Fruit fly (Drosophila melanogaster) whole organism, adult: ENCODE results near the gene Swt1.

ENCODE experiments used
- CG11617 ChIP-seq: fragments of 200-800 bp; sonication (Bioruptor generic); optimal IDR thresholded peaks from 2 replicates; lab custom pipeline; 2017; ENCODE audit warnings: mild to moderate bottlenecking, missing biosample characterization, missing genetic modification reagents, missing genetic modification characterization
- CG12768 ChIP-seq: fragments of 200-800 bp; sonication (Bioruptor generic); optimal IDR thresholded peaks from 2 replicates; lab custom pipeline; 2017; ENCODE audit warnings: missing biosample characterization, missing genetic modification characterization, mild to moderate bottlenecking, moderate library complexity, missing genetic modification reagents
- CG14711 ChIP-seq: fragments of 200-800 bp; sonication (Bioruptor generic); optimal IDR thresholded peaks from 2 replicates; lab custom pipeline; 2018; ENCODE audit warnings: missing biosample characterization, mild to moderate bottlenecking, missing genetic modification characterization, moderate library complexity
- CG5204 ChIP-seq: fragments of 200-800 bp; sonication (Bioruptor generic); optimal IDR thresholded peaks from 2 replicates; lab custom pipeline; 2016; ENCODE audit warnings: missing biosample characterization, missing genetic modification characterization
- CG7045 ChIP-seq: fragments of 200-800 bp; sonication (Bioruptor generic); optimal IDR thresholded peaks from 2 replicates; lab custom pipeline; 2017; ENCODE audit warnings: missing biosample characterization, mild to moderate bottlenecking, missing genetic modification characterization
- Clk ChIP-seq: fragments of 200-800 bp; sonication (Bioruptor generic); optimal IDR thresholded peaks from 2 replicates; lab custom pipeline; 2017; ENCODE audit warnings: missing biosample characterization, missing genetic modification characterization
- Hr96 ChIP-seq: fragments of 200-800 bp; sonication (Bioruptor generic); optimal IDR thresholded peaks from 2 replicates; lab custom pipeline; 2016; ENCODE audit warnings: missing biosample characterization, missing genetic modification characterization
- bab1 ChIP-seq: fragments of 200-800 bp; sonication (Bioruptor generic); optimal IDR thresholded peaks from 3 replicates; lab custom pipeline; 2019; ENCODE audit warnings: missing biosample characterization, mild to moderate bottlenecking, missing genetic modification characterization, moderate library complexity
- cnc ChIP-seq, 2 experiments: fragments of >200 bp; optimal IDR thresholded peaks; 2 replicates each; lab custom pipeline; 2017
- kay ChIP-seq: fragments of 200-800 bp; sonication (Bioruptor generic); peaks from one replicate; lab custom pipeline; 2016; ENCODE audit warnings: missing biosample characterization, missing genetic modification characterization, borderline replicate concordance
- pad ChIP-seq: fragments of 200-800 bp; sonication (Bioruptor generic); optimal IDR thresholded peaks from 3 replicates; lab custom pipeline; 2017; ENCODE audit warnings: missing biosample characterization, missing genetic modification characterization, mild to moderate bottlenecking, moderate library complexity, missing genetic modification reagents
- tj ChIP-seq: fragments of 200-800 bp; sonication (Bioruptor generic); optimal IDR thresholded peaks from 3 replicates; lab custom pipeline; 2017; ENCODE audit warnings: missing biosample characterization, mild to moderate bottlenecking, missing genetic modification characterization, moderate library complexity

DNA sequence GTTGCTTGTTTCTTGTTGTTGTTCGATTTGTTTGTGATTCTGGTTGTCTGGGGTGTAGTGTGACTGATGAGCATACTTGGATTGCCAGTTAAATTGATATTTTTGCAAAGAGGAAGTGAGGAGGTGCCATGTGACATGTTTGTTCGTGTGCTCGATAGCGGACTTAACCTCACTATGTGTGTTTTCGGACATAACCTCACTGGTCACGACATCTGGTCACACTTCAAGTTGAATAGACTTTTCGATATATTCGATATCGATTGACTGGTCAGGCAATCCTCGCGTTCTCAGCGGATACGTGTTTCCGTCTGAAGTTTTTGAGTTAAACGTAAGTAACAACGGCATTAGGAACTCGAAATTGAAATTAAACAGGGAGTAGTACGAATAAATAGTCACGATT, 18.4 kb upstream of the Swt1 start:
- no peak for TF ChIP-seq Hr96 (GFP tag; lab: Kevin White, UChicago)
- no peak for TF ChIP-seq pad (GFP tag; lab: Kevin White, UChicago)
- no peak for TF ChIP-seq kay
- no peak for TF ChIP-seq CG11617
- TF ChIP-seq cnc (optimal IDR thresholded peaks at IDR 0.05; lab: Kevin White, UChicago): no peak
- TF ChIP-seq bab1 (GFP tag; lab: Kevin White, UChicago): no peak
- no peak for TF ChIP-seq CG5204 (GFP tag; lab: Kevin White, UChicago)
- no peak for TF ChIP-seq CG12768 (GFP tag; lab: Kevin White, UChicago)
- no peak for TF ChIP-seq CG7045 (GFP tag; lab: Kevin White, UChicago)
- no peak for TF ChIP-seq tj
- TF ChIP-seq Clk (GFP tag; lab: Kevin White, UChicago): no peak
- no peak for TF ChIP-seq CG14711 (tag; lab: Kevin White, UChicago)
